Fruit fly (Drosophila melanogaster) whole organism, embryonic: ENCODE results near the gene HDAC1.

Source experiments
- Aef1 ChIP-seq: fragments of 200-800 bp; sonication (Bioruptor generic); IDR thresholded peaks from 3 replicates; pipeline ENCODE4 v1.3.6; 2022; ENCODE audit warnings: missing biosample characterization, missing genetic modification characterization
- CG10565 ChIP-seq: fragments of 200-800 bp; sonication (Bioruptor generic); optimal IDR thresholded peaks from 3 replicates; lab custom pipeline; 2016; ENCODE audit warnings: missing biosample characterization, mild to moderate bottlenecking, missing genetic modification characterization
- CG10654 ChIP-seq: fragments of 200-800 bp; sonication (Bioruptor generic); optimal IDR thresholded peaks from 2 replicates; lab custom pipeline; 2016; ENCODE audit warnings: missing biosample characterization, missing genetic modification characterization
- CG11398 ChIP-seq: fragments of 200-800 bp; sonication (Bioruptor generic); optimal IDR thresholded peaks from 2 replicates; lab custom pipeline; 2016; ENCODE audit warnings: missing biosample characterization, missing genetic modification characterization
- CG11696 ChIP-seq: fragments of 200-800 bp; sonication (Bioruptor generic); IDR thresholded peaks from 2 replicates; pipeline ENCODE4 v1.3.6; 2022; ENCODE audit warnings: missing biosample characterization, missing genetic modification characterization
- CG12104 ChIP-seq: fragments of 200-800 bp; sonication (Bioruptor generic); optimal IDR thresholded peaks from 3 replicates; lab custom pipeline; 2016; ENCODE audit warnings: missing biosample characterization, missing genetic modification characterization
- CG13775 ChIP-seq: fragments of 200-800 bp; sonication (Bioruptor generic); optimal IDR thresholded peaks from 3 replicates; lab custom pipeline; 2017; ENCODE audit warnings: missing biosample characterization, mild to moderate bottlenecking, missing genetic modification characterization
- CG13894 ChIP-seq: fragments of 200-800 bp; sonication (Bioruptor generic); optimal IDR thresholded peaks from 3 replicates; lab custom pipeline; 2018; ENCODE audit warnings: missing biosample characterization, mild to moderate bottlenecking, missing genetic modification characterization, moderate library complexity
- CG14441 ChIP-seq: fragments of 200-800 bp; sonication (Bioruptor generic); IDR thresholded peaks from 2 replicates; pipeline ENCODE4 v1.3.6; 2022; ENCODE audit warnings: missing biosample characterization, missing genetic modification characterization
- CG14860 ChIP-seq: fragments of 200-800 bp; sonication (Bioruptor generic); IDR thresholded peaks from 3 replicates; pipeline ENCODE4 v1.3.6; 2022; ENCODE audit warnings: missing biosample characterization, missing genetic modification characterization; ENCODE audit not compliant: partially characterized antibody
- CG1529 ChIP-seq: fragments of 200-800 bp; sonication (Bioruptor generic); optimal IDR thresholded peaks from 3 replicates; lab custom pipeline; 2018; ENCODE audit warnings: missing biosample characterization, missing genetic modification characterization
- CG1602 ChIP-seq: fragments of 200-800 bp; sonication (Bioruptor generic); optimal IDR thresholded peaks from 3 replicates; lab custom pipeline; 2016; ENCODE audit warnings: missing biosample characterization, missing genetic modification characterization
- CG16815 ChIP-seq: fragments of 200-800 bp; sonication (Bioruptor generic); optimal IDR thresholded peaks from 3 replicates; lab custom pipeline; 2017; ENCODE audit warnings: missing biosample characterization, mild to moderate bottlenecking, missing genetic modification characterization
- CG3995 ChIP-seq: fragments of 200-800 bp; sonication (Bioruptor generic); optimal IDR thresholded peaks from 3 replicates; lab custom pipeline; 2016; ENCODE audit warnings: missing biosample characterization, missing genetic modification characterization
- CG4617 ChIP-seq: fragments of 200-800 bp; sonication (Bioruptor generic); optimal IDR thresholded peaks from 3 replicates; lab custom pipeline; 2016; ENCODE audit warnings: missing biosample characterization, missing genetic modification characterization, borderline replicate concordance
- CG6791 ChIP-seq: fragments of 200-800 bp; sonication (Bioruptor generic); IDR thresholded peaks from 3 replicates; pipeline ENCODE4 v1.3.6; 2022; ENCODE audit warnings: missing biosample characterization, missing genetic modification characterization; ENCODE audit not compliant: partially characterized antibody
- CG6813 ChIP-seq: fragments of 200-800 bp; sonication (Bioruptor generic); optimal IDR thresholded peaks from 2 replicates; lab custom pipeline; 2017; ENCODE audit warnings: missing biosample characterization, missing genetic modification characterization, mild to moderate bottlenecking, moderate library complexity, missing genetic modification reagents
- CG7271 ChIP-seq: fragments of 200-800 bp; sonication (Bioruptor generic); optimal IDR thresholded peaks from 2 replicates; lab custom pipeline; 2018; ENCODE audit warnings: missing biosample characterization, mild to moderate bottlenecking, missing genetic modification characterization, moderate library complexity
- CG7786 ChIP-seq: fragments of 200-800 bp; sonication (Bioruptor generic); optimal IDR thresholded peaks from 2 replicates; lab custom pipeline; 2016; ENCODE audit warnings: missing biosample characterization, missing genetic modification characterization
- CG9817 ChIP-seq: fragments of 200-800 bp; sonication (Bioruptor generic); optimal IDR thresholded peaks from 2 replicates; lab custom pipeline; 2018; ENCODE audit warnings: missing biosample characterization, mild to moderate bottlenecking, missing genetic modification characterization, moderate library complexity
- Chrac-16 ChIP-seq: fragments of 200-800 bp; sonication (Bioruptor generic); optimal IDR thresholded peaks from 3 replicates; lab custom pipeline; 2016; ENCODE audit warnings: missing biosample characterization, missing genetic modification characterization
- Doc3 ChIP-seq: fragments of 200-800 bp; sonication (Bioruptor generic); IDR thresholded peaks from 3 replicates; pipeline ENCODE4 v1.3.6; 2022; ENCODE audit warnings: missing biosample characterization, missing genetic modification characterization; ENCODE audit not compliant: partially characterized antibody
- Ets65A ChIP-seq: fragments of 200-800 bp; sonication (Bioruptor generic); peaks from one replicate; lab custom pipeline; 2016; ENCODE audit warnings: missing biosample characterization, missing genetic modification characterization
- Fer1 ChIP-seq: fragments of 200-800 bp; sonication (Bioruptor generic); optimal IDR thresholded peaks from 2 replicates; lab custom pipeline; 2017; ENCODE audit warnings: missing biosample characterization, mild to moderate bottlenecking, missing genetic modification characterization
- Hey ChIP-seq: fragments of 200-800 bp; sonication (Bioruptor generic); optimal IDR thresholded peaks from 3 replicates; lab custom pipeline; 2018; ENCODE audit warnings: missing biosample characterization, mild to moderate bottlenecking, missing genetic modification characterization
- Hmr ChIP-seq: fragments of 200-800 bp; sonication (Bioruptor generic); optimal IDR thresholded peaks from 3 replicates; lab custom pipeline; 2017; ENCODE audit warnings: mild to moderate bottlenecking, missing biosample characterization, missing genetic modification reagents, missing genetic modification characterization
- Jarid2 ChIP-seq: fragments of 200-800 bp; sonication (Bioruptor generic); optimal IDR thresholded peaks from 3 replicates; lab custom pipeline; 2017; ENCODE audit warnings: mild to moderate bottlenecking, missing biosample characterization, missing genetic modification reagents, missing genetic modification characterization
- MESR4 ChIP-seq: fragments of 200-800 bp; sonication (Bioruptor generic); optimal IDR thresholded peaks from 2 replicates; lab custom pipeline; 2018; ENCODE audit warnings: missing biosample characterization, mild to moderate bottlenecking, missing genetic modification characterization, moderate library complexity
- Myb ChIP-seq: fragments of 200-800 bp; sonication (Bioruptor generic); optimal IDR thresholded peaks from 2 replicates; lab custom pipeline; 2016; ENCODE audit warnings: missing biosample characterization, missing genetic modification characterization
- Nf-YA ChIP-seq: fragments of 200-800 bp; sonication (Bioruptor generic); IDR thresholded peaks from 2 replicates; pipeline ENCODE4 v1.3.6; 2022; ENCODE audit warnings: missing biosample characterization, missing genetic modification characterization
- PHDP ChIP-seq: fragments of 200-800 bp; sonication (Bioruptor generic); optimal IDR thresholded peaks from 3 replicates; lab custom pipeline; 2018; ENCODE audit warnings: missing biosample characterization, mild to moderate bottlenecking, missing genetic modification characterization, moderate library complexity
- Rx ChIP-seq: fragments of 200-800 bp; sonication (Bioruptor generic); IDR thresholded peaks from 2 replicates; pipeline ENCODE4 v1.3.6; 2022; ENCODE audit warnings: missing biosample characterization, missing genetic modification characterization
- Sry-δ ChIP-seq: fragments of 200-800 bp; sonication (Bioruptor generic); optimal IDR thresholded peaks from 2 replicates; lab custom pipeline; 2016; ENCODE audit warnings: missing biosample characterization, missing genetic modification characterization
- ato ChIP-seq: fragments of 200-800 bp; sonication (Bioruptor generic); IDR thresholded peaks from 2 replicates; pipeline ENCODE4 v1.3.6; 2022; ENCODE audit warnings: missing biosample characterization, missing genetic modification characterization; ENCODE audit not compliant: partially characterized antibody
- az2 ChIP-seq: fragments of 200-800 bp; sonication (Bioruptor generic); optimal IDR thresholded peaks from 3 replicates; lab custom pipeline; 2016; ENCODE audit warnings: missing biosample characterization, missing genetic modification characterization
- caup ChIP-seq: fragments of 200-800 bp; sonication (Bioruptor generic); optimal IDR thresholded peaks from 3 replicates; lab custom pipeline; 2017; ENCODE audit warnings: missing biosample characterization, mild to moderate bottlenecking, missing genetic modification characterization, moderate library complexity; ENCODE audit not compliant: severe bottlenecking
- chn ChIP-seq: fragments of 200-800 bp; sonication (Bioruptor generic); optimal IDR thresholded peaks from 2 replicates; lab custom pipeline; 2016; ENCODE audit warnings: missing biosample characterization, missing genetic modification characterization
- ci ChIP-seq: fragments of 200-800 bp; sonication (Bioruptor generic); IDR thresholded peaks from 3 replicates; pipeline ENCODE4 v1.3.6; 2022; ENCODE audit warnings: missing biosample characterization, missing genetic modification characterization
- pan ChIP-seq, 4 experiments: fragments of >200 bp in 3 of 4; fragments of 200-800 bp in 1 of 4; sonication (Bioruptor generic) in 1 of 4; optimal IDR thresholded peaks in 3 of 4; IDR thresholded peaks in 1 of 4; 2 replicates each; pipeline versions ENCODE4 v1.3.6 to Lab custom; 2017 to 2022; ENCODE audit warnings: missing biosample characterization in 2 of 4, missing genetic modification characterization in 2 of 4, mixed read lengths in 1 of 4
- phol ChIP-seq: fragments of 200-800 bp; sonication (Bioruptor generic); optimal IDR thresholded peaks from 3 replicates; lab custom pipeline; 2018; ENCODE audit warnings: missing biosample characterization, mild to moderate bottlenecking, missing genetic modification characterization, moderate library complexity
- pnt ChIP-seq: fragments of 200-800 bp; sonication (Bioruptor generic); optimal IDR thresholded peaks from 3 replicates; lab custom pipeline; 2016; ENCODE audit warnings: missing biosample characterization, missing genetic modification characterization
- pzg ChIP-seq: fragments of 200-800 bp; sonication (Bioruptor generic); optimal IDR thresholded peaks from 3 replicates; lab custom pipeline; 2018; ENCODE audit warnings: missing biosample characterization, mild to moderate bottlenecking, missing genetic modification characterization, moderate library complexity
- sd ChIP-seq: fragments of 200-800 bp; sonication (Bioruptor generic); optimal IDR thresholded peaks from 3 replicates; lab custom pipeline; 2018; ENCODE audit warnings: missing biosample characterization, mild to moderate bottlenecking, missing genetic modification characterization, moderate library complexity
- shn ChIP-seq: fragments of 200-800 bp; sonication (Bioruptor generic); optimal IDR thresholded peaks from 3 replicates; lab custom pipeline; 2016; ENCODE audit warnings: missing biosample characterization, missing genetic modification characterization
- trh ChIP-seq: fragments of 200-800 bp; sonication (Bioruptor generic); optimal IDR thresholded peaks from 2 replicates; lab custom pipeline; 2016; ENCODE audit warnings: missing biosample characterization, missing genetic modification characterization
- z ChIP-seq: fragments of 200-800 bp; sonication (Bioruptor generic); IDR thresholded peaks from 3 replicates; pipeline ENCODE4 v1.3.6; 2022; ENCODE audit warnings: missing biosample characterization, missing genetic modification characterization
- zf30C ChIP-seq: fragments of 200-800 bp; sonication (Bioruptor generic); optimal IDR thresholded peaks from 3 replicates; lab custom pipeline; 2018; ENCODE audit warnings: missing biosample characterization, mild to moderate bottlenecking, missing genetic modification characterization

Gene HDAC1

dm6 chr3L:4625387-4626386 is 847 bp upstream of the HDAC1 start, which contains the start of gene Src64B:
Src64B (minus strand) TSS chr3L:4626196.
- TF ChIP-seq CG1602 (GFP tag; lab: Kevin White, UChicago) (no peak), z (GFP tag; lab: Robert Waterston, UW) (0 out of 3 replicates have a peak, but pooled peaks have one; percentile 25), CG9817 (tag; lab: Kevin White, UChicago) (no peak), az2 (GFP tag; lab: Kevin White, UChicago) (no peak), CG1529 (GFP tag; lab: Kevin White, UChicago) (no peak), CG6813 (peak; percentile 26), CG11398 (GFP tag; lab: Kevin White, UChicago) (peak; percentile 41), Chrac-16 (no peak), chn (GFP tag; lab: Kevin White, UChicago) (peak; percentile 11), caup (GFP tag; lab: Kevin White, UChicago) (peak; percentile 33), ci (GFP tag; lab: Robert Waterston, UW) (peak; percentile 55; the same call in 2 of the 3 replicates), Hmr (GFP tag; lab: Kevin White, UChicago) (peak; percentile 38), Fer1 (GFP tag; lab: Kevin White, UChicago) (peak; percentile 43), trh (GFP tag; lab: Kevin White, UChicago) (no peak), CG7271 (tag; lab: Kevin White, UChicago) (peak; percentile 2), Jarid2 (peak; percentile 86), CG6791 (GFP tag; lab: Robert Waterston, UW) (peak; percentile 68; the same call in 2 of the 3 replicates), CG10565 (GFP tag; lab: Kevin White, UChicago) (no peak), Doc3 (GFP tag; lab: Robert Waterston, UW) (0 out of 3 replicates have a peak, but pooled peaks have one; percentile 24), Myb (peak; percentile 20), CG14441 (GFP tag; lab: Robert Waterston, UW) (peak; percentile 31; the same call in 1 of the 2 replicates), CG13775 (GFP tag; lab: Kevin White, UChicago) (no peak), pan (optimal IDR thresholded peaks at IDR 0.05; lab: Kevin White, UChicago) (no peak), pan (GFP tag; optimal IDR thresholded peaks at IDR 0.05 in 1 of 2, IDR thresholded peaks at IDR 0.05 in 1 of 2) (peak in 1 of 2 experiments; percentile 31), CG7786 (GFP tag; lab: Kevin White, UChicago) (no peak), pnt (GFP tag; lab: Kevin White, UChicago) (no peak), phol (tag; lab: Kevin White, UChicago) (no peak), CG16815 (no peak), CG14860 (GFP tag; lab: Robert Waterston, UW) (peak; percentile 65), MESR4 (peak; percentile 81), CG4617 (GFP tag; lab: Kevin White, UChicago) (peak; percentile 43), PHDP (tag; lab: Kevin White, UChicago) (peak; percentile 38), ato (0 out of 2 replicates have a peak, but pooled peaks have one; percentile 60), sd (peak; percentile 41), shn (no peak), CG10654 (GFP tag; lab: Kevin White, UChicago) (no peak), CG13894 (tag; lab: Kevin White, UChicago) (peak; percentile 39), pzg (GFP tag; lab: Kevin White, UChicago) (peak; percentile 66), Aef1 (GFP tag; lab: Robert Waterston, UW) (no peak), CG12104 (GFP tag; lab: Kevin White, UChicago) (no peak), zf30C (GFP tag; lab: Kevin White, UChicago) (peak; percentile 29), Hey (tag; lab: Kevin White, UChicago) (no peak), Sry-δ (GFP tag; lab: Kevin White, UChicago) (peak; percentile 88), Nf-YA (GFP tag; lab: Robert Waterston, UW) (no peak), CG11696 (GFP tag; lab: Robert Waterston, UW) (no peak), Ets65A (GFP tag; lab: Kevin White, UChicago) (no peak), Rx (GFP tag; lab: Robert Waterston, UW) (no peak), CG3995 (GFP tag; lab: Kevin White, UChicago) (peak; percentile 62)
